Worm (Caenorhabditis elegans): ENCODE measurements around the gene F08H9.2.

DNA sequence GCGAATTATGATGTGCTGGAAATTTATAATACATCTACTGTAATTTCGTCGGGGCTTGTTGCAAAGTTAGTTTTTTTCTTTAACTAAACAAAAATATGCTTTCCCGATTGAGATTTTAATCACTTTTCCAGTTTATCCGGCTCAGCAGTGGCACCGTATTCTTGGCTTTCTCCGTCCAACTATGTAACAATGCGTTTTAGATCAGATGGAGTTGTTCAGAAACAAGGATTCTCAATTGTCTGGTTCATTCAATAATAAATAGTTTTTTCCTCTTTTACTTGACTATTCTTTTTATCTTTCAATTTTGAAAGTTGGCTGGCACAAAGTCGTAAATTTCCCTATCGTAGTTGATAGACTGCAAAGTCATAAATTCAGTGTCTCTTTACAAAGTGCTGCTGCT is 13.6 kb downstream of the F08H9.2 start, which contains the start of gene clec-56:
- no peak for TF ChIP-seq lin-15B (tag; optimal IDR thresholded peaks at IDR 0.05)
- no peak for TF ChIP-seq aly-2 (tag; optimal IDR thresholded peaks at IDR 0.05)
- TF ChIP-seq hlh-30 (tag; optimal IDR thresholded peaks at IDR 0.05; ENCODE audit: insufficient read depth), result no peak
- no peak for TF ChIP-seq nhr-10 (tag; optimal IDR thresholded peaks at IDR 0.05)
